Fruit fly (Drosophila melanogaster): ENCODE results near the gene mei-217.

The mei-217 gene

DNA sequence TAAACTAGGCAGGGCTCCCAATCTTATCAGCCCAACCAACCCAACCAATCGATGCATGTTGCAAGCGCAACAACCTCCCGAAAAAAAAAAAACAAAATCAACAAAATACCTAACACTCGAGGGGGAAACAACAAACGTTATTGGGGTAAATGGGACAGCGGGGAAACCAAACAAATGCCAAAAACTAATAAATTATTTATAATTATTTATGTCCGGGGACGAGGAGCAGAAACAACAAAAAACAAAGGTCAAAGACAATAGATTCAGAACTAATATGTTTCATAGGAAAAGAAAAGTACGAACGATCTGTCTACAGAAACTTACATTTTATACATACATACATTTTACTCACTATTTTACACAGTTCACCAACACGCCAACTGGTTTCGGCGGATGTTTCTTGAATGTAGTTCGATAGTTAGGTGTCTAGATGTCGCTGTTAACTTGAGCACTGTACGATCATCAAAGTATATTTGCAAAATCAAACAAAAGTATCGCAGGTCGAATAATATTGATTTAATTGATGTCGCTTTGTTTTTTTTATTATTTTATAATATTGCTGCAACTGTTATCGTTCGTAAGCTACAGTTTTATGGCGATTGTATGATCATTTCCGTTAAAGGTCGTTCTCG lies 32.9 kb upstream of the mei-217 start (continued):
- TF ChIP-seq nau (GFP tag; optimal IDR thresholded peaks at IDR 0.05) (no peak), CG9727 (GFP tag; optimal IDR thresholded peaks at IDR 0.05) (no peak), repo (GFP tag; optimal IDR thresholded peaks at IDR 0.05) (no peak), Scr (GFP tag; IDR thresholded peaks at IDR 0.05; ENCODE audit: partially characterized antibody) (no peak), Doc2 (GFP tag; IDR thresholded peaks at IDR 0.05) (no peak), usp (GFP tag; optimal IDR thresholded peaks at IDR 0.05) (no peak), fd102C (GFP tag; optimal IDR thresholded peaks at IDR 0.05) (no peak), CG11560 (tag; IDR thresholded peaks at IDR 0.05) (no peak), CG7745 (tag; optimal IDR thresholded peaks at IDR 0.05) (no peak), Hr3 (GFP tag; optimal IDR thresholded peaks at IDR 0.05) (peak; percentile 7), CG13123 (GFP tag; optimal IDR thresholded peaks at IDR 0.05) (no peak), CG13287 (GFP tag; IDR thresholded peaks at IDR 0.05; ENCODE audit: partially characterized antibody) (no peak; the same call in 1 of the 2 replicates), Lhr (GFP tag; optimal IDR thresholded peaks at IDR 0.05) (peak; percentile 66), croc (GFP tag; conservative IDR thresholded peaks at IDR 0.05) (peak; percentile 14; the same call in 1 of the 3 replicates), Ssrp (tag; optimal IDR thresholded peaks at IDR 0.05) (no peak), CoRest (tag; optimal IDR thresholded peaks at IDR 0.05) (peak; percentile 50), eyg (GFP tag; optimal IDR thresholded peaks at IDR 0.05) (no peak), eve (GFP tag; optimal IDR thresholded peaks at IDR 0.05) (no peak), Hmx (GFP tag; optimal IDR thresholded peaks at IDR 0.05) (no peak), CG7839 (tag; optimal IDR thresholded peaks at IDR 0.05) (peak; percentile 27), ab (GFP tag; optimal IDR thresholded peaks at IDR 0.05) (no peak), dmrt99B (tag; optimal IDR thresholded peaks at IDR 0.05) (no peak), CG3065 (GFP tag; optimal IDR thresholded peaks at IDR 0.05) (no peak), CG6272 (GFP tag; IDR thresholded peaks at IDR 0.05) (no peak), E2f2 (GFP tag; IDR thresholded peaks at IDR 0.05) (no peak), B-H2 (GFP tag; optimal IDR thresholded peaks at IDR 0.05) (no peak), CG34224 (GFP tag; IDR thresholded peaks at IDR 0.05; ENCODE audit: partially characterized antibody) (no peak), CG14441 (GFP tag; IDR thresholded peaks at IDR 0.05) (peak; percentile 44), Awh (GFP tag; IDR thresholded peaks at IDR 0.05) (no peak), CG1603 (tag; optimal IDR thresholded peaks at IDR 0.05) (peak; percentile 52), CG3995 (GFP tag; optimal IDR thresholded peaks at IDR 0.05) (no peak), dm (GFP tag; optimal IDR thresholded peaks at IDR 0.05) (no peak), Hr78 (GFP tag; optimal IDR thresholded peaks at IDR 0.05) (peak in 1 of 2 experiments; percentile 70), Myb (GFP tag; optimal IDR thresholded peaks at IDR 0.05) (peak; percentile 22), Max (GFP tag; optimal IDR thresholded peaks at IDR 0.05) (no peak), grn (GFP tag; optimal IDR thresholded peaks at IDR 0.05) (no peak), slou (GFP tag; optimal IDR thresholded peaks at IDR 0.05) (no peak), so (GFP tag; IDR thresholded peaks at IDR 0.05) (no peak), schlank (tag; optimal IDR thresholded peaks at IDR 0.05) (no peak), Ets65A (GFP tag) (peak; percentile 90), CG7357 (GFP tag; IDR thresholded peaks at IDR 0.05) (no peak), da (GFP tag; optimal IDR thresholded peaks at IDR 0.05) (no peak), Sry-β (GFP tag; optimal IDR thresholded peaks at IDR 0.05) (no peak), gsb (GFP tag; IDR thresholded peaks at IDR 0.05) (no peak), CG15696 (tag; optimal IDR thresholded peaks at IDR 0.05) (peak; percentile 41), hb (GFP tag; IDR thresholded peaks at IDR 0.05; ENCODE audit: partially characterized antibody) (no peak), CG5180 (GFP tag; optimal IDR thresholded peaks at IDR 0.05) (no peak), twi (tag; optimal IDR thresholded peaks at IDR 0.05) (no peak), fru (optimal IDR thresholded peaks at IDR 0.05) (no peak), ase (GFP tag; IDR thresholded peaks at IDR 0.05) (no peak), lbe (GFP tag; optimal IDR thresholded peaks at IDR 0.05) (no peak)
